Worm (Caenorhabditis elegans) whole organism, L3 larva: ENCODE results near the gene cal-3.

Experiments
- aly-2 ChIP-seq: fragments of 150-350 bp; optimal IDR thresholded peaks from 2 replicates; lab custom pipeline; 2014; ENCODE audit warnings: missing biosample characterization, missing genetic modification characterization
- eor-1 ChIP-seq, 2 experiments: fragments of 150-350 bp; optimal IDR thresholded peaks; 2 replicates each; lab custom pipeline; 2014 to 2018; ENCODE audit warnings: missing biosample characterization in 2 of 2, missing genetic modification characterization in 2 of 2
- nhr-25 ChIP-seq: sonication (generic microtip); optimal IDR thresholded peaks from 2 replicates; lab custom pipeline; 2017; ENCODE audit warnings: missing biosample characterization, missing genetic modification characterization
- pha-4 ChIP-seq: fragments of 150-350 bp; optimal IDR thresholded peaks from 2 replicates; lab custom pipeline; 2014; ENCODE audit warnings: missing biosample characterization, missing genetic modification reagents, missing genetic modification characterization
- snpc-4 ChIP-seq: fragments of 150-350 bp; optimal IDR thresholded peaks from 2 replicates; lab custom pipeline; 2014; ENCODE audit warnings: missing biosample characterization, missing genetic modification characterization
- tbx-2 ChIP-seq: sonication (generic microtip); optimal IDR thresholded peaks from 2 replicates; lab custom pipeline; 2016; ENCODE audit warnings: mild to moderate bottlenecking, missing genetic modification characterization, missing compliant biosample characterization

ce11 chrIV:3844584-3844983 lies 9.6 kb upstream of the cal-3 start:
- TF ChIP-seq eor-1 (tag; optimal IDR thresholded peaks at IDR 0.05; lab: Kevin White, UChicago) = no peak
- TF ChIP-seq nhr-25 (tag; lab: Kevin White, UChicago) = no peak
- TF ChIP-seq aly-2 (tag; lab: Kevin White, UChicago) = no peak
- no peak for TF ChIP-seq snpc-4 (tag; lab: Kevin White, UChicago)
- no peak for TF ChIP-seq tbx-2 (tag; lab: Kevin White, UChicago)
- no peak for TF ChIP-seq pha-4
